Fruit fly (Drosophila melanogaster) whole organism, pupa: ENCODE data around the gene CG10970.

Experiments
- CG17806 ChIP-seq: fragments of 200-800 bp; sonication (Bioruptor generic); optimal IDR thresholded peaks from 2 replicates; lab custom pipeline; 2018; ENCODE audit warnings: missing biosample characterization, mild to moderate bottlenecking, missing genetic modification characterization, moderate library complexity
- Ets98B ChIP-seq: fragments of 200-800 bp; sonication (Bioruptor generic); IDR thresholded peaks from 2 replicates; pipeline ENCODE4 v1.3.6; 2022; ENCODE audit warnings: missing biosample characterization, missing genetic modification characterization

dm6 chrX:9046383-9046941 is 24.7 kb downstream of the CG10970 start:
- TF ChIP-seq Ets98B (GFP tag; lab: Robert Waterston, UW): no peak
- TF ChIP-seq CG17806 (tag; lab: Kevin White, UChicago): peak; percentile 50
